Worm (Caenorhabditis elegans): ENCODE results near the gene ZK829.7.
A peak's percentile ranks its signal among the peaks of the same experiment; 100 is the strongest.

Gene ZK829.7

DNA sequence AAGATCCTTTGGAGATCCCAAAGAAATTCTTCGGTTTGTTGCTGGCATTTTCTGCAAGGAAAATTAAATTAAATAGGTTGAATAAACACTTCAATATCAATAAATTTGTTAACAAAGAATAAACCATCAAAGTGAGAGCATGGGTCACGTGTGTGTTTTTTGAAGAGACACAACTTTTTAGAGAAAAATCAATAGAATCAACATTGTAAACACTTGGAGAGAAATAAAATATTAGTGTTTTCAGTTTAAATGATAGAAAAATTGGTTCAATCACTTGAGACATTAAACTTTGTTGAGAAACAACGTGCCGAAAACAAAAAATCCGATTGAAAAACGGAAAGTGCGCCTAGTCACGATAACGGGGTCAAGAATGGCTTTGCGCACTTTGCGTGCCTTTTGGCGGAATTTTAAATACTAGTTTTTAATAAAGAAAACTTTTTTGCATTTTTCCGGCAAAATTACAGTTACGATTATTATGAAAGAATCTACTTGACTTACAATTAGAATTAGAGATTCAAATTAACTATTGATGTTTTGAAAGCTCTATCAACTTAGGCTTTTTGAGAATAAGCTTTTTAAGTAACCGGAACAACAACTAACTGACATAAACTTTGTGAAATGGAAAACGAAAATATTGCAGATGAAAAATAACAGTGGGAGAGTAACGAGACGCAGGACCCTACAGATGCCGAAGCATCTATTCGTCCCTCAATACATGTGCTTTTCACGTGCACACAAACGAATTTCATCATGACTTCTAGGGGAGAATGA, at the start of gene ZK829.7:
ZK829.7 (minus strand) TSS at position 51 of the 771 bp plus-strand sequence.
- TF ChIP-seq unc-62 (GFP tag; optimal IDR thresholded peaks at IDR 0.05) = no peak

DNA sequence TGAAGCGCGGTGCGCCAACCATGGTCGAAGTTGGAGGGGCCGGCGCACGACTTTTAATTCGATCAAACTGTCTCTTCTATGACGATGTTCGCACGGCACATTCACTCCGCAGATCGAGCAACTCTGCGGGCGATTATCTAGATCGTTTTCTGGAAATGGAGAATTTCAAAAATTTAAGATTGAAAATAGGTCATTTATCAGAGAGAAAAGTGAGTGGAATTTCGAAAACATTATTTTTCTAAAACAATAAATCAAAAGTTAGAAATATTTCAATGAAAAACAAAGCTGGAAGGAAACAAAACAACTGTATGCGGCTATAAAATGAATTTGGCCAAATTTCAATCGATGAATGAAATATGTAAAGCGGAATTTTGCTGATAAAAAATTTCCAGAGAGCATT, 49.5 kb upstream of the ZK829.7 start, which contains the start of the genes ZK617.26 and unc-22:
ZK617.26 (minus strand) TSS at position 101 of the 400 bp plus-strand sequence.
unc-22 (minus strand) TSS at position 149 of the 400 bp plus-strand sequence.
- TF ChIP-seq unc-62 (GFP tag; optimal IDR thresholded peaks at IDR 0.05) = no peak

DNA sequence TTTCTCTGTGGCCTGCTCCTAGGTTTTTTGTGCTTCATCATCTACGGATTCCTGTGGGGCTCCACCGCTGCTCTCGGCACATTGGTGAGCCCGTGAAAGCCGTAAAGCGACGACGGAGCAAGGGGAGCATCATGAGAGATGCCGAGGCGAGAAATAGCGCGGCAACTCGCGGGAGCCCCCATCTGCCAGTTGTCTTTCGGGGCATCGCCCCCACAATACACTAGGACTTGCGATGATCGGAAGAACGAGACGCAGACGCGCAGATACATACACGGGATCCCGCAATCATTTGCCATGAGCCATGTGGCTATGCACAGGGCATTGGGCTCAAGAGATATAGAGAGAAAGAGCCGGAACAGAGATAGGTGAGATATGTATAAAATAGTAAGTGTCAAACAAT, 49.0 kb upstream of the ZK829.7 start:
- no peak for TF ChIP-seq unc-62 (GFP tag; optimal IDR thresholded peaks at IDR 0.05)

DNA sequence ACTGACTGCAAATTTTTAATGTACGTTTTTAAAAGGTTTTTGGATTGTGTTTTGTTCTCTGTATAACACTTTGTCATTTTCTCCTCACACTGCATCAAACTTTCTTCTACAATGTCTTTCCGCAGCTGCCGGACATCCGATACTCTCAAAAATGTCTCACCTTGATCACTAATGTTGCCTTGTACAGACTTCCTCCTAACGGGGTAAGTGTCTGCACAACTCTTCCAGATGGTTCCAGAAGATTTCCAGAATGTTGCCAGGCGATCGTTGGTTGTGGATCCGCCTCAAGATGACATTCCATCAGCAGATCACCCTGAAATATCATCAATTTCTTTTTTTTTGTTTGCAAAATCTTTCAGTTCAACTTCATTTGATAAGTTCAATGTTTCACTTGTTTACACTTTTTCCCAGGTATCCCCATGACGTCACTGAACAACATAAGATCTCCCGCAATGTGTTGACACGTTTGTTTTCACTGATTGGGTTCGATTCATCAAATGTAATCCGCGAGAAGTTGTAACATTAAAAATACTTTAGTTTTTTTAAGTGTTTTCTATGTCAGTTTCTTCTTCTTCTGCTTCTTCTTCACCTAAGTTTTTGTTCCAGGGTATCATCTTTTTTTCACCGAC, 47.8 kb upstream of the ZK829.7 start:
- TF ChIP-seq unc-62 (GFP tag; optimal IDR thresholded peaks at IDR 0.05) = no peak

DNA sequence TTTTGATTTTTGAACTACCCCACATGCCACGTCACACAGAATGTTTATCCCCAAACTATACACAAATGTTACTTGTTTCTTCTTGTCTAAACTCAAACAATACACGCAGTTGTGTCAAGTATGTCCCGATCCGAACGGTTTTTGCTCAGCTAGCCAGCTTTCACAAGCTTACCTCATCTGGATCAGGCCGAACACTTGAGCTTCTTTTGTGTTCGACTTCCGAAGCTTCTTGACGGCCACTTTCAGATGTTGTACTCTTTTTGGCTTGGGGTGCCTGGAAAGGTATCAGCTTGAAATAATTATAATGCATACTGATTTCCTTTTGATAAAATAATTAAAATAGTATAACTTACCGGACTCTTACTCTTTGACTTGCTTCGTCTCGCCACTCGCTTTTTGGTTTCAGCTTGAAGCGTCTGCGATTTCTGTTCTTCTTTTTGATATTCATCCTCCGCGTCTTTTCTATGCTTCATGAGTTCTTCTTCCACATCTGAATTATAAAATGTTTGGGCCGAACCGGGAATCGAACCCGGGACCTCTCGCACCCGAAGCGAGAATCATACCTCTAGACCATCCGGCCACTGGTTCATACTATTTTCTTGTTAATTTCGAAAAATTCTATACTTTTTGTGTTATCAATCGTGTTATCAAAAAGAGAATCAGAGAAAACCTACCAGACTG, 43.9 kb upstream of the ZK829.7 start:
- TF ChIP-seq unc-62 (GFP tag; optimal IDR thresholded peaks at IDR 0.05) = no peak

DNA sequence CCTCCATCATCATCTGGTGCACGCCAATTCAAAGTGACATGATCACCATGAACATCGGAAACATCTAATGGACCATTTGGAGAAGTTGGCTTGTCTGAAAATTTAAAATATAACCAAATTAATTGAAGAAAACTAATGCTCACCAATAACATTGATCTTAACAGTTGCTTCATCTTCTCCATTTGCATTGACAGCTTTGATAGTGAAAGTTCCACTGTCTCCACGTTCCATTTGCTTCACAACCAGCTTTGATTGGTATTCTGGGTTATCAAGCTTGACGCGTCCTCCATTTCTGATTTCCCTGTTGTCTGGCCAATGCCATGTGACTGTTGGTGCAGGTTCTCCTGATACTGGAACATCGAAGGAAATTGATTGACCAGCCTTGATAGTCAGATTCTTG, 25.1 kb upstream of the ZK829.7 start:
- TF ChIP-seq unc-62 (GFP tag; optimal IDR thresholded peaks at IDR 0.05) = no peak

DNA sequence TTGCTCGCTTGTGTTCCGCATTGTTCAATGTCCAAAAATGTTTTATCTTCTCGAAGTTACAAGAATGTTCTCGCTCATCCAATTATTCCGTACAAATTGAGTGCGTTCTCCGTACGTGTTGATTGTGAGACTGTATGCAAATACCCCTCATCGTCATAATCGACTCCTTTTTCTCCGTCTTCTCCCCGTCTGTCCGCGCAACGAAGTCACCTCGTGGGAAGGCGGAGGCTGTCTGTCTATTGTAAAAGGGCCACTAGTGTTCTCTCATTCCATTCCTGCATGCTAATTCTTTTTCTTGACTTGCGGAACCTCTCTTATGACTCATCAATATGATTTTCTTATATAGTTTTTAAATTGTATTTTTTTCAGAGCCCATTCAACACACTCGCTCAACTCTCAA, 8.8 kb upstream of the ZK829.7 start, which contains the start of gene ZK829.9:
ZK829.9 (plus strand) TSS at position 364 of the 400 bp plus-strand sequence.
- no peak for TF ChIP-seq unc-62 (GFP tag; optimal IDR thresholded peaks at IDR 0.05)

DNA sequence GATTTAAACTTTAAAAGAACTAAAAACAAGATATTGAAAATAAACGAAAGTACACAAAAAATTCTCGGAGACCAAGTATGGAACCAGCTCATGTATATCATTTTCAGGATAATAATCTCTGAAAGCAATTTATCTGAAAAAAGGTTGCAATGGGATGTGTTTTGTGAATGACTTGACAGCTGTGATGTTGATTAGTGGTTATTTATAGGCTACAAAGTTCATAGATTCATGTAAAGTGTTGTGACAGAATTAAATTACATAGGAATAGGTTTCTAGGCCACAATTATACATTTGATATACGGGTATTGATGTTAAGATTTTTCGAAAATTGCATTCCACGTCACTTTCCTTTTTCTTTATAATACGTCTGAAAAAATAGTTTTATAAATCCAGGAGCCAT, 4.0 kb upstream of the ZK829.7 start, which contains the start of gene srj-1:
srj-1 (minus strand) TSS at position 101 of the 400 bp plus-strand sequence.
- TF ChIP-seq unc-62 (GFP tag; optimal IDR thresholded peaks at IDR 0.05) = no peak

DNA sequence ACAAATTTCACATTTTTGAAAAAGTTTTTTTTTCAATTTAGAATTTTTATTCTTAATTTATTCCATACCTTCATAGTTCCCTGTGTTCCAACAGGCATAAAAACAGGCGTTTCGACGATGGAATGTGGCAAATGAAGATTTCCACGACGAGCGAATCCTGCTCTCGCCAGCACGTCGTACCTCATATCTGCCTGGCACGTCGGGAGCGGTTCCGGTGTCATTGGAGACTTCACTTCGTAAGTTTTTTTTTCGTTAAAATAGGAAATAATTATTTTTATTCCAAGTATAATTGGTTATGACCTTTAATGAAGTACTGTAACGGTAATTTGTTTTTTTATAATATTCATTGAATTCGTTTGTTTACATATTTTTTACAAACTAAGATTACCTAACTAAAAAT, 1.8 kb downstream of the ZK829.7 start, which contains the start of gene tgt-1:
tgt-1 (minus strand) TSS at position 232 of the 400 bp plus-strand sequence.
- TF ChIP-seq unc-62 (GFP tag; optimal IDR thresholded peaks at IDR 0.05) = no peak

DNA sequence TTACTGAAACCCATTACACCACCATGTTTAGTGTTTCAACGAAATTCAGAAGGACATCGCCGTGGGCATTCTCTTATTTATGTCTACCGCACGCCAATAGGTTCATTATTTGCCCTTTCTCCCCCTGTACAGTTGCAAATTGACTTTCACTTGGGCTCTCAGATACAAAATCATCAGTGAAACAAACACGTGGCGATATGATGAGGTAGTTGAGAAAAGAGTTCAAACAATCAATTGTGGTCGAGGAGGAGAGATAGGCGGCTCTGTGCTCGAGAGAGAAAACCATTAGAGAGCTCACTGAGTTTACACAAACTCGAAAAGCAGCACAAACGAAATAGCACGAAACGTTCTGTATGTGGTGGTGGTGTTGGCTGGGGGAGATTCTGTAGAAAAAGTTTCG, 4.3 kb downstream of the ZK829.7 start:
- no peak for TF ChIP-seq unc-62 (GFP tag; optimal IDR thresholded peaks at IDR 0.05)

DNA sequence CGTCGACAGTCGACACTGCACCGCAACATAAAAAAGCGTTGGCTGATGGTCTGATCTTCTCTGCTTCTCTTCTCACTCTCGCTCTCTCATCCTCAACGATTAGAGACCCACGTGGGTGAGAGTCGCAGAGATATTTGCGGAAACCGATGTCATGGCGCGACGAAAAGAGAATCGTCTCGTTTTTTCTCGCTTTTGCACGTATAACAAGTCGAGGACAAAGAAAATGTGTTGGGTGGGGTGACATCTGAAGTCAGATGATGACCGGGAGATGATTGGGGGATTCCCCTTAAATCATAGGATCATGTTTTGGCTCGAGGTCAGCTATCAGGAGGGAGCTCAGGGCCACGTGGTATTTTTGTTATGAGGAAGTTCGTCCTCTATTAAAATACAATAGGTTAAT, 4.9 kb downstream of the ZK829.7 start:
- TF ChIP-seq unc-62 (GFP tag; optimal IDR thresholded peaks at IDR 0.05) = peak; percentile 29

DNA sequence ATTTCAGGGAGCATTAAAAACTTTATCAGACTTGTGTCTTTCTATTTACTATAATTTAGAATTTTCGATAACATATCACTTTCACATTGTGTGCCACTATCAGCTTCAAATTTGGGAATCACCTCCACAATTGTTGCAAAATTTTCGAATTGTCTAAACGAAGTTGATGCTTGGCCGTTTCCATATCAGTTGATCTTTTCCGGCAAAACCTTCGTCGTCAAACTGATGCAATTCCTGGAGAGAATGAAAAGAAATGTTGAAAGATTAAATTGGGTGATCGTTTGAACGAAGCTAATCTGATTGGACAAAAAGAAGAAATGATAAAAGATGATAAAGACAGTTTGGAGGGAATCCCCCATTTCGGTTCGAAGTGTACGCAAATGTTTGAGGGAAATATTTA, 5.7 kb downstream of the ZK829.7 start:
- no peak for TF ChIP-seq unc-62 (GFP tag; optimal IDR thresholded peaks at IDR 0.05)

DNA sequence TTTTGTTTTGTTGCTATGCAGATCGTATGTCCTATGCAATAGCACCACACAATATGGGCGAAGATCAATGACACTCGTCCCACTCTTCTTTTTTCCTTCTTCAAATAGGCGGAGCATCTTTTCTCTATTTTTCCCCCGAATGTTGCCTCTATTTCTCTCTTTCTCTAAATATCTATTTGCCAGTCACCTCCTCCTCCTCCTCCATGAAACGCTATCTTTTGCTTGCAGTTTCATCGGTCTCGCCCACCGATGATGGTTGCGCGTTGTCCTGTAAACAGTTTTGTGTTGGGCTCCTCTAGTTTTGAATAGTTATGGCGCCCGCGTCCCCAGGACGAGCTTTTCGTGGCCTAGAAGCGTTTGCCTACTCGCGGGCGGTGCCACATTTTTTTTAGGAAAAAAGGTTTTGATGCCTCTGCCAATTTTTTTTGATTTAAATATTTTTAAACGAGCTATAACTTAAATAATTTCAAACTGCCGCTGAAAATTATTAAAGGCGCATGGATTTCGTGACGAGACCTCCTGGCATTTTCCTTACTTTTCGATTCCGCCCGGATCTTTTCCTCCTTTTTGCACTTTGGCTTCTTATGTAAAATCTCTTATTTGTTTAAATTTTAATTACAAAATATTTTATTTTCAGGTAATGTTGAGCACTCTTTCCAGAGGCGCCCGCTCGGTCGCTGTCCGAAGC, 8.6 kb downstream of the ZK829.7 start, which contains the start of gene gdh-1:
gdh-1 (plus strand) TSS at position 638 of the 688 bp plus-strand sequence.
- no peak for TF ChIP-seq unc-62 (GFP tag; optimal IDR thresholded peaks at IDR 0.05)

DNA sequence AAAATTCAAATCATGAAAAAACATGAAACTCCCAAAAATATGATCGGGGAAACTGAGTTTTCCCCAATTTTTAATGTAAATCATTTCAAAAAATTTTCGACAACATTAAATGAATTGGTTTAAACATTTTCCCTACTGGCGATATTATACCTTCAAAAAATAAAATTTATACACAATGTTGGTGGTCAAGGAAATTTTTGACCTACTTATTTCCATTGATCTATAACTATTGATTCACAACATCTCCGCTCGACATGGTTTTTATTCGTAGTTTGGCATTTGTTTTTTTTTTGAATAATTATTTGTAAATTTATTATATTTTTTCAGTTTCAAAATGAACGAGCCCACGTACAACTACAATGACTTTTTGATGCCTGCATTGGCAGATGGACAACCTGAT, 11.1 kb downstream of the ZK829.7 start, which contains the start of gene tbx-36:
tbx-36 (plus strand) TSS at position 301 of the 400 bp plus-strand sequence.
- TF ChIP-seq unc-62 (GFP tag; optimal IDR thresholded peaks at IDR 0.05) = no peak

DNA sequence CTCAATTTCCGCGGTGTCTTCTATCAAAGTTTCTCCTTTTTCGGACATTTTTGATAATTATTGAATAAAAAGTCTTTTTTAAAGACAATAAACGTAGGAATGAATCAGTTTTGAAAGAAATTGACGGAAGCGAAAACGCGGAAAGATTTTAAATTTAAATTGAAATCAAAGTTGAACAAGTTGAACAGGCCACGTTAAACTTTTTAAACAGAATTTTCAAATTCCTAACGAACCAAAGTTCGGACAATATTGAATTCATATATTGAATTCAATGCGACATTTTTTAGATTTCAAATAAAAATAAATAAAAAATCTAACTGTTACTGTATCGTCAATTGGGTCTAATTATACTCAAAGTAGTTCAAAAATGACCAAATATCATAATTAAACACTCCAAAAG, 11.6 kb downstream of the ZK829.7 start, which contains the start of gene hdl-1:
hdl-1 (minus strand) TSS at position 101 of the 400 bp plus-strand sequence.
- no peak for TF ChIP-seq unc-62 (GFP tag; optimal IDR thresholded peaks at IDR 0.05)
